Fruit fly (Drosophila melanogaster) whole organism, adult: ENCODE data around the gene CG6067.

Experiments used
- Clk ChIP-seq: fragments of 200-800 bp; sonication (Bioruptor generic); optimal IDR thresholded peaks from 2 replicates; lab custom pipeline; 2017; ENCODE audit warnings: missing biosample characterization, missing genetic modification characterization
- ovo ChIP-seq: fragments of 200-800 bp; sonication (Bioruptor generic); optimal IDR thresholded peaks from 2 replicates; lab custom pipeline; 2016; ENCODE audit warnings: missing biosample characterization, missing genetic modification characterization
- toe ChIP-seq: fragments of 200-800 bp; sonication (Bioruptor generic); optimal IDR thresholded peaks from 2 replicates; lab custom pipeline; 2016; ENCODE audit warnings: missing biosample characterization, missing genetic modification characterization

dm6 chrX:5935072-5935738 lies 20.2 kb upstream of the CG6067 start:
- TF ChIP-seq toe (GFP tag; lab: Kevin White, UChicago) = no peak
- TF ChIP-seq ovo (GFP tag; lab: Kevin White, UChicago) = peak; percentile 57
- TF ChIP-seq Clk (GFP tag; lab: Kevin White, UChicago) = no peak
